Fruit fly (Drosophila melanogaster) whole organism, prepupa: ENCODE data around the gene Top3alpha.
A peak's percentile ranks its signal among the peaks of the same experiment; 100 is the strongest.

Experiments used
- CG11902 ChIP-seq: fragments of 200-800 bp; sonication (Bioruptor generic); optimal IDR thresholded peaks from 3 replicates; lab custom pipeline; 2016; ENCODE audit warnings: missing biosample characterization, missing genetic modification characterization
- CG15336 ChIP-seq: fragments of 200-800 bp; sonication (Bioruptor generic); IDR thresholded peaks from 2 replicates; pipeline ENCODE4 v1.3.6; 2022; ENCODE audit warnings: missing biosample characterization, missing genetic modification characterization
- CG34406 ChIP-seq: fragments of 200-800 bp; sonication (Bioruptor generic); optimal IDR thresholded peaks from 3 replicates; lab custom pipeline; 2016; ENCODE audit warnings: missing biosample characterization, missing genetic modification characterization
- CG3919 ChIP-seq: fragments of 200-800 bp; sonication (Bioruptor generic); optimal IDR thresholded peaks from 3 replicates; lab custom pipeline; 2016; ENCODE audit warnings: missing biosample characterization, missing genetic modification characterization
- CG6276 ChIP-seq: fragments of 200-800 bp; sonication (Bioruptor generic); optimal IDR thresholded peaks from 2 replicates; lab custom pipeline; 2017; ENCODE audit warnings: missing biosample characterization, mild to moderate bottlenecking, missing genetic modification characterization
- Gug ChIP-seq: fragments of 200-800 bp; sonication (Bioruptor generic); IDR thresholded peaks from 2 replicates; pipeline ENCODE4 v1.3.6; 2022; ENCODE audit warnings: missing biosample characterization, missing genetic modification characterization
- OdsH ChIP-seq: fragments of 200-800 bp; sonication (Bioruptor generic); optimal IDR thresholded peaks from 3 replicates; lab custom pipeline; 2016; ENCODE audit warnings: missing biosample characterization, missing genetic modification characterization
- Sox15 ChIP-seq: fragments of 200-800 bp; sonication (Bioruptor generic); optimal IDR thresholded peaks from 3 replicates; lab custom pipeline; 2016; ENCODE audit warnings: missing biosample characterization, missing genetic modification characterization
- eg ChIP-seq: fragments of 200-800 bp; sonication (Bioruptor generic); IDR thresholded peaks from 3 replicates; pipeline ENCODE4 v1.3.6; 2022; ENCODE audit warnings: missing biosample characterization, missing genetic modification characterization
- spab ChIP-seq: fragments of 200-800 bp; sonication (Bioruptor generic); optimal IDR thresholded peaks from 2 replicates; lab custom pipeline; 2017; ENCODE audit warnings: missing biosample characterization, mild to moderate bottlenecking, missing genetic modification characterization, missing genetic modification reagents
- ss ChIP-seq, 2 experiments: fragments of 200-800 bp; sonication (Bioruptor generic); optimal IDR thresholded peaks; 2 replicates in 1 of 2; 3 replicates in 1 of 2; lab custom pipeline; 2017 to 2018; ENCODE audit warnings: mild to moderate bottlenecking in 2 of 2, missing biosample characterization in 2 of 2, missing genetic modification characterization in 2 of 2, moderate library complexity in 1 of 2
- svp ChIP-seq: fragments of 200-800 bp; sonication (Bioruptor generic); peaks from one replicate; lab custom pipeline; 2016; ENCODE audit warnings: missing biosample characterization, missing genetic modification characterization
- topi ChIP-seq: fragments of 200-800 bp; sonication (Bioruptor generic); optimal IDR thresholded peaks from 3 replicates; lab custom pipeline; 2016; ENCODE audit warnings: missing biosample characterization, missing genetic modification characterization

DNA sequence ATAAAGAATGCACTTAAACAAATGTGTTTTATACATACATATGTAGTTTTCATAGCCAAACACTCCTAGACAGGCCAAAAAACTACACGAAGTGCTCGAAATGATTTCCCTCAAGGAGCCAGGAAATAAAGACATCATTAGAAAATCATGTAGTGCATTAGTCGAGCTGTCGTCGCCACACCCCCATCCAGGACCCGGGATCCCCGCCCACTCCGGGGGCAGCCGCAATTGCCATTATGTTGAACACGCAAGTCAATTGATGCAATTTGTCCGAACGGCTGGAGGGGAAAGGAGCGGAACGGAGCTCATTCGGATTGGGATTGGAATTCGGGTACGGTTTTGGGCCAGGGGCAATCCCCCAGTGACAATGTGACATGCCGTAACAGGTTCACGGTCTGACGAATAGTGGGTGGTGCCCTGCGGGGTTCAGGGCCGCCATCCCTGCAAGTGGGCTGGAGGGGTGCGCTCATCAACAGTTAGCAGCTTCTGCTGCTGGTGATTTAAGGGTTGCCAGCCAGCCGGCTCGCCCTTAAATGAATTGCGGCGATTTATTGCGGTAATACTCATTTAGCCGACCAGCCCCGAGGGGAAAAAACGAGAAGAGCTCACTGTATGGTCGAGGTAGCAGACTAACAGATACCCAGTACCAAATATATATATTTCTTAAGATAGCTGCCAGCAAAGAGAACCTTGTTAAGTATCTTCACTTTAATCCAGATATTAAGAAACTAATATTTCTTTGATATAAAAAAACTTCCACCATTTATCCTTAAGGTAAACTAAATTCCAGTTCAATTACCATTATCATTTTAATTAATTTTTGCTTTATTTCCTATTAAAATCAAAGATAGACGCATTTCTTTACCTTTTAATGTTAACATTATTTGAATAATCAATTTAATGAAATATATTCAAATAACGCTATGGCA is 17.3 kb upstream of the Top3alpha start:
- TF ChIP-seq OdsH (GFP tag; lab: Kevin White, UChicago) (no peak), svp (peak; percentile 23), topi (GFP tag; lab: Kevin White, UChicago) (no peak), Gug (GFP tag; lab: Robert Waterston, UW) (no peak), CG11902 (GFP tag; lab: Kevin White, UChicago) (no peak), Sox15 (GFP tag; lab: Kevin White, UChicago) (no peak), CG3919 (GFP tag; lab: Kevin White, UChicago) (no peak), spab (GFP tag; lab: Kevin White, UChicago) (no peak), eg (no peak), CG6276 (GFP tag; lab: Kevin White, UChicago) (no peak), ss (GFP tag; optimal IDR thresholded peaks at IDR 0.05; lab: Kevin White, UChicago) (no peak), CG15336 (GFP tag; lab: Robert Waterston, UW) (no peak), CG34406 (GFP tag; lab: Kevin White, UChicago) (no peak)
